Fruit fly (Drosophila melanogaster) whole organism, embryonic: ENCODE data around the gene CG17154.
A peak's percentile ranks its signal among the peaks of the same experiment; 100 is the strongest.

ENCODE experiments used
- Atf-2 ChIP-seq: fragments of 200-800 bp; sonication (Bioruptor generic); optimal IDR thresholded peaks from 2 replicates; lab custom pipeline; 2016; ENCODE audit warnings: missing biosample characterization, missing genetic modification characterization
- Atf6 ChIP-seq: fragments of 200-800 bp; sonication (Bioruptor generic); IDR thresholded peaks from 2 replicates; pipeline ENCODE4 v1.3.6; 2022; ENCODE audit warnings: missing biosample characterization, missing genetic modification characterization
- Awh ChIP-seq: fragments of 200-800 bp; sonication (Bioruptor generic); IDR thresholded peaks from 2 replicates; pipeline ENCODE4, ENCODE4 v1.3.6; 2022; ENCODE audit warnings: missing biosample characterization, missing genetic modification characterization
- Blimp-1 ChIP-seq: fragments of 200-800 bp; sonication (Bioruptor generic); optimal IDR thresholded peaks from 3 replicates; lab custom pipeline; 2018; ENCODE audit warnings: missing biosample characterization, missing genetic modification characterization, mild to moderate bottlenecking, moderate library complexity, missing genetic modification reagents
- CG11456 ChIP-seq: fragments of 200-800 bp; sonication (Bioruptor generic); IDR thresholded peaks from 3 replicates; pipeline ENCODE4 v1.3.6; 2022; ENCODE audit warnings: missing biosample characterization, missing genetic modification characterization
- CG12219 ChIP-seq: fragments of 200-800 bp; sonication (Bioruptor generic); optimal IDR thresholded peaks from 3 replicates; lab custom pipeline; 2018; ENCODE audit warnings: missing biosample characterization, mild to moderate bottlenecking, missing genetic modification characterization
- CG13424 ChIP-seq: fragments of 200-800 bp; sonication (Bioruptor generic); optimal IDR thresholded peaks from 2 replicates; lab custom pipeline; 2019; ENCODE audit warnings: missing biosample characterization, mild to moderate bottlenecking, missing genetic modification characterization, moderate library complexity
- CG14710 ChIP-seq: fragments of 200-800 bp; sonication (Bioruptor generic); optimal IDR thresholded peaks from 3 replicates; lab custom pipeline; 2019; ENCODE audit warnings: missing biosample characterization, mild to moderate bottlenecking, missing genetic modification characterization, moderate library complexity
- CG1647 ChIP-seq: fragments of 200-800 bp; sonication (Bioruptor generic); optimal IDR thresholded peaks from 3 replicates; lab custom pipeline; 2016; ENCODE audit warnings: missing biosample characterization, missing genetic modification characterization
- CG17359 ChIP-seq: fragments of 200-800 bp; sonication (Bioruptor generic); optimal IDR thresholded peaks from 3 replicates; lab custom pipeline; 2018; ENCODE audit warnings: missing biosample characterization, mild to moderate bottlenecking, missing genetic modification characterization, moderate library complexity
- CG17385 ChIP-seq: fragments of 200-800 bp; sonication (Bioruptor generic); optimal IDR thresholded peaks from 3 replicates; lab custom pipeline; 2018; ENCODE audit warnings: missing biosample characterization, mild to moderate bottlenecking, missing genetic modification characterization
- CG17912 ChIP-seq: fragments of 200-800 bp; sonication (Bioruptor generic); optimal IDR thresholded peaks from 2 replicates; lab custom pipeline; 2018; ENCODE audit warnings: missing biosample characterization, mild to moderate bottlenecking, missing genetic modification characterization
- CG18476 ChIP-seq: fragments of 200-800 bp; sonication (Bioruptor generic); optimal IDR thresholded peaks from 2 replicates; lab custom pipeline; 2016; ENCODE audit warnings: missing biosample characterization, mild to moderate bottlenecking, missing genetic modification characterization
- CG18599 ChIP-seq: fragments of 200-800 bp; sonication (Bioruptor generic); optimal IDR thresholded peaks from 3 replicates; lab custom pipeline; 2017; ENCODE audit warnings: missing biosample characterization, missing genetic modification characterization, mild to moderate bottlenecking, moderate library complexity, missing genetic modification reagents
- CG18764 ChIP-seq: fragments of 200-800 bp; sonication (Bioruptor generic); optimal IDR thresholded peaks from 3 replicates; lab custom pipeline; 2016; ENCODE audit warnings: missing biosample characterization, missing genetic modification characterization
- CG30403 ChIP-seq: fragments of 200-800 bp; sonication (Bioruptor generic); optimal IDR thresholded peaks from 3 replicates; lab custom pipeline; 2016; ENCODE audit warnings: missing biosample characterization, missing genetic modification characterization
- CG3407 ChIP-seq: fragments of 200-800 bp; sonication (Bioruptor generic); optimal IDR thresholded peaks from 2 replicates; lab custom pipeline; 2018; ENCODE audit warnings: missing biosample characterization, mild to moderate bottlenecking, missing genetic modification characterization
- CG3726 ChIP-seq: fragments of 200-800 bp; sonication (Bioruptor generic); IDR thresholded peaks from 3 replicates; pipeline ENCODE4, ENCODE4 v1.3.6; 2022; ENCODE audit warnings: missing biosample characterization, missing genetic modification characterization
- CG6765 ChIP-seq: fragments of 200-800 bp; sonication (Bioruptor generic); optimal IDR thresholded peaks from 3 replicates; lab custom pipeline; 2017; ENCODE audit warnings: missing biosample characterization, mild to moderate bottlenecking, missing genetic modification characterization
- CG9609 ChIP-seq: fragments of 200-800 bp; sonication (Bioruptor generic); optimal IDR thresholded peaks from 3 replicates; lab custom pipeline; 2016; ENCODE audit warnings: missing biosample characterization, missing genetic modification characterization
- Deaf1 ChIP-seq: fragments of 200-800 bp; optimal IDR thresholded peaks from 3 replicates; lab custom pipeline; 2019; ENCODE audit warnings: missing biosample characterization, mild to moderate bottlenecking, missing genetic modification characterization, moderate library complexity
- Elba2 ChIP-seq: fragments of 200-800 bp; sonication (Bioruptor generic); optimal IDR thresholded peaks from 3 replicates; lab custom pipeline; 2016; ENCODE audit warnings: missing biosample characterization, missing genetic modification characterization
- GATAe ChIP-seq: fragments of 200-800 bp; sonication (Bioruptor generic); conservative IDR thresholded peaks from 2 replicates; pipeline ENCODE4 v1.3.6; 2022; ENCODE audit warnings: missing biosample characterization, missing genetic modification characterization
- Hmr ChIP-seq: fragments of 200-800 bp; sonication (Bioruptor generic); optimal IDR thresholded peaks from 3 replicates; lab custom pipeline; 2017; ENCODE audit warnings: mild to moderate bottlenecking, missing biosample characterization, missing genetic modification reagents, missing genetic modification characterization
- Hr78 ChIP-seq, 2 experiments: fragments of 200-800 bp in 1 of 2; fragments of >200 bp in 1 of 2; sonication (Bioruptor generic) in 1 of 2; optimal IDR thresholded peaks; 2 replicates each; lab custom pipeline; 2017 to 2019; ENCODE audit warnings: missing biosample characterization in 2 of 2, missing genetic modification characterization in 2 of 2, mild to moderate bottlenecking in 1 of 2, moderate library complexity in 1 of 2
- Lim3 ChIP-seq: fragments of 200-800 bp; sonication (Bioruptor generic); IDR thresholded peaks from 2 replicates; pipeline ENCODE4 v1.3.6; 2022; ENCODE audit warnings: missing biosample characterization, missing genetic modification characterization
- Neu2 ChIP-seq: fragments of 200-800 bp; sonication (Bioruptor generic); optimal IDR thresholded peaks from 3 replicates; lab custom pipeline; 2016; ENCODE audit warnings: missing biosample characterization, missing genetic modification characterization, borderline replicate concordance
- Nf-YB ChIP-seq: fragments of 200-800 bp; sonication (Bioruptor generic); optimal IDR thresholded peaks from 3 replicates; lab custom pipeline; 2019; ENCODE audit warnings: missing biosample characterization, mild to moderate bottlenecking, missing genetic modification characterization, moderate library complexity
- Rx ChIP-seq: fragments of 200-800 bp; sonication (Bioruptor generic); IDR thresholded peaks from 2 replicates; pipeline ENCODE4 v1.3.6; 2022; ENCODE audit warnings: missing biosample characterization, missing genetic modification characterization
- ash1 ChIP-seq: fragments of 200-800 bp; sonication (Bioruptor generic); optimal IDR thresholded peaks from 2 replicates; lab custom pipeline; 2018; ENCODE audit warnings: missing biosample characterization, mild to moderate bottlenecking, missing genetic modification characterization
- ci ChIP-seq: fragments of 200-800 bp; sonication (Bioruptor generic); IDR thresholded peaks from 3 replicates; pipeline ENCODE4 v1.3.6; 2022; ENCODE audit warnings: missing biosample characterization, missing genetic modification characterization
- dati ChIP-seq: fragments of 200-800 bp; sonication (Bioruptor generic); IDR thresholded peaks from 2 replicates; pipeline ENCODE4 v1.3.6; 2022; ENCODE audit warnings: missing biosample characterization, missing genetic modification characterization
- emc ChIP-seq: fragments of 200-800 bp; sonication (Bioruptor generic); optimal IDR thresholded peaks from 2 replicates; lab custom pipeline; 2016; ENCODE audit warnings: missing biosample characterization, missing genetic modification characterization
- esg ChIP-seq: fragments of 200-800 bp; sonication (Bioruptor generic); conservative IDR thresholded peaks from 2 replicates; pipeline ENCODE4 v1.3.6; 2022; ENCODE audit warnings: missing biosample characterization, missing genetic modification characterization
- exex ChIP-seq: fragments of 200-800 bp; sonication (Bioruptor generic); optimal IDR thresholded peaks from 4 replicates; lab custom pipeline; 2018; ENCODE audit warnings: missing biosample characterization, mild to moderate bottlenecking, missing genetic modification characterization, moderate library complexity
- fd102C ChIP-seq: fragments of 200-800 bp; sonication (Bioruptor generic); optimal IDR thresholded peaks from 2 replicates; lab custom pipeline; 2018; ENCODE audit warnings: missing biosample characterization, mild to moderate bottlenecking, missing genetic modification characterization, moderate library complexity
- fd64A ChIP-seq: fragments of 200-800 bp; sonication (Bioruptor generic); optimal IDR thresholded peaks from 3 replicates; lab custom pipeline; 2018; ENCODE audit warnings: missing biosample characterization, mild to moderate bottlenecking, missing genetic modification characterization
- gce ChIP-seq: fragments of 200-800 bp; sonication (Bioruptor generic); IDR thresholded peaks from 3 replicates; pipeline ENCODE4 v1.3.6; 2022; ENCODE audit warnings: missing biosample characterization, missing genetic modification characterization
- grn ChIP-seq: fragments of 200-800 bp; sonication (Bioruptor generic); optimal IDR thresholded peaks from 3 replicates; lab custom pipeline; 2017; ENCODE audit warnings: missing biosample characterization, missing genetic modification characterization
- lola ChIP-seq, 3 experiments: fragments of >200 bp in 2 of 3; fragments of 200-800 bp in 1 of 3; sonication (Bioruptor generic) in 1 of 3; optimal IDR thresholded peaks; 2 replicates each; lab custom pipeline; 2017 to 2019; ENCODE audit warnings: missing biosample characterization in 3 of 3, missing genetic modification characterization in 3 of 3, mild to moderate bottlenecking in 1 of 3, moderate library complexity in 1 of 3
- sens ChIP-seq: fragments of 200-800 bp; sonication (Bioruptor generic); peaks from one replicate; lab custom pipeline; 2016; ENCODE audit warnings: missing biosample characterization, missing genetic modification characterization
- sens-2 ChIP-seq: fragments of 200-800 bp; sonication (Bioruptor generic); IDR thresholded peaks from 2 replicates; pipeline ENCODE4 v1.3.6; 2022; ENCODE audit warnings: missing biosample characterization, missing genetic modification characterization
- sim ChIP-seq: fragments of 200-800 bp; sonication (Bioruptor generic); IDR thresholded peaks from 2 replicates; pipeline ENCODE4 v1.3.6; 2022; ENCODE audit warnings: missing biosample characterization, missing genetic modification characterization
- so ChIP-seq: fragments of 200-800 bp; sonication (Bioruptor generic); IDR thresholded peaks from 3 replicates; pipeline ENCODE4 v1.3.6; 2022; ENCODE audit warnings: missing biosample characterization, missing genetic modification characterization
- stc ChIP-seq: fragments of 200-800 bp; sonication (Bioruptor generic); IDR thresholded peaks from 2 replicates; pipeline ENCODE4 v1.3.6; 2022; ENCODE audit warnings: missing biosample characterization, missing genetic modification characterization
- sug ChIP-seq: fragments of 200-800 bp; optimal IDR thresholded peaks from 2 replicates; lab custom pipeline; 2019; ENCODE audit warnings: missing biosample characterization, mild to moderate bottlenecking, missing genetic modification characterization, moderate library complexity
- twi ChIP-seq: fragments of 200-800 bp; optimal IDR thresholded peaks from 2 replicates; lab custom pipeline; 2019; ENCODE audit warnings: missing biosample characterization, mild to moderate bottlenecking, missing genetic modification characterization, moderate library complexity

CG17154 gene

dm6 chr3L:12077348-12077747 is 11.1 kb upstream of the CG17154 start (continued):
- TF ChIP-seq gce (GFP tag; lab: Robert Waterston, UW) (0 out of 3 replicates have a peak, but pooled peaks have one; percentile 39), Blimp-1 (GFP tag; lab: Kevin White, UChicago) (peak; percentile 80), Nf-YB (no peak), ash1 (GFP tag; lab: Kevin White, UChicago) (no peak), CG12219 (peak; percentile 6), CG17912 (no peak), CG18764 (GFP tag; lab: Kevin White, UChicago) (peak; percentile 35), esg (GFP tag; lab: Robert Waterston, UW) (peak; percentile 60; the same call in 1 of the 2 replicates), emc (GFP tag; lab: Kevin White, UChicago) (no peak), Rx (GFP tag; lab: Robert Waterston, UW) (no peak), Deaf1 (no peak), GATAe (GFP tag; lab: Robert Waterston, UW) (no peak), dati (no peak), stc (GFP tag; lab: Robert Waterston, UW) (no peak), Atf6 (no peak), CG18476 (GFP tag; lab: Kevin White, UChicago) (peak; percentile 32), sug (tag; lab: Kevin White, UChicago) (no peak), CG11456 (no peak), CG6765 (GFP tag; lab: Kevin White, UChicago) (no peak), CG30403 (peak; percentile 64), Elba2 (GFP tag; lab: Kevin White, UChicago) (no peak), sim (GFP tag; lab: Robert Waterston, UW) (0 out of 2 replicates have a peak, but pooled peaks have one; percentile 44), CG9609 (GFP tag; lab: Kevin White, UChicago) (peak; percentile 15), so (GFP tag; lab: Robert Waterston, UW) (peak; percentile 62; the same call in 1 of the 3 replicates), fd102C (GFP tag; lab: Kevin White, UChicago) (peak; percentile 4), CG1647 (no peak)

- no peak for TF ChIP-seq Hmr (GFP tag; lab: Kevin White, UChicago)
- TF ChIP-seq CG3726 (GFP tag; lab: Robert Waterston, UW): no peak
- peak; percentile 68 for TF ChIP-seq sug (tag; lab: Kevin White, UChicago)
- no peak for TF ChIP-seq sens-2 (GFP tag; lab: Robert Waterston, UW)
- TF ChIP-seq exex (tag; lab: Kevin White, UChicago): peak; percentile 53
- no peak for TF ChIP-seq stc (GFP tag; lab: Robert Waterston, UW)
- peak; percentile 32 for TF ChIP-seq grn
Observed at dm6 chr3L:12077953-12078352, 10.5 kb upstream of the CG17154 start.

- 0 out of 2 replicates have a peak, but pooled peaks have one; percentile 39 for TF ChIP-seq Awh
- TF ChIP-seq Atf-2 (GFP tag; lab: Kevin White, UChicago): peak; percentile 23
- peak in 1 of 3 experiments; percentile 5 for TF ChIP-seq lola (GFP tag; optimal IDR thresholded peaks at IDR 0.05; lab: Kevin White, UChicago)
- TF ChIP-seq Lim3: no peak
- peak in 1 of 2 experiments; percentile 0 for TF ChIP-seq Hr78 (GFP tag; optimal IDR thresholded peaks at IDR 0.05; lab: Kevin White, UChicago)
- TF ChIP-seq CG17359 (tag; lab: Kevin White, UChicago): peak; percentile 6
- TF ChIP-seq fd64A: peak; percentile 53
- TF ChIP-seq sens (GFP tag; lab: Kevin White, UChicago): peak; percentile 16
- no peak for TF ChIP-seq CG3407
- TF ChIP-seq CG13424 (tag; lab: Kevin White, UChicago): peak; percentile 27
- peak; percentile 47 for TF ChIP-seq CG14710 (tag; lab: Kevin White, UChicago)
- peak; percentile 16 for TF ChIP-seq CG18599 (GFP tag; lab: Kevin White, UChicago)
- peak; percentile 64 for TF ChIP-seq twi (tag; lab: Kevin White, UChicago)
- no peak for TF ChIP-seq Rx (GFP tag; lab: Robert Waterston, UW)
- TF ChIP-seq Neu2 (GFP tag; lab: Kevin White, UChicago): no peak
- peak; percentile 41; the same call in 2 of the 3 replicates for TF ChIP-seq ci (GFP tag; lab: Robert Waterston, UW)
- peak; percentile 37 for TF ChIP-seq CG17385
Observed at dm6 chr3L:12078551-12079318, 9.7 kb upstream of the CG17154 start.
